Worm (Caenorhabditis elegans) whole organism, mixed stage, embryonic: ENCODE results near the gene EEED8.18.

ENCODE experiments used
- elt-3 ChIP-seq: fragments of 150-350 bp; optimal IDR thresholded peaks from 2 replicates; lab custom pipeline; 2014; ENCODE audit warnings: missing biosample characterization, missing genetic modification characterization
- mep-1 ChIP-seq: fragments of 150-350 bp; optimal IDR thresholded peaks from 2 replicates; lab custom pipeline; 2017; ENCODE audit warnings: missing biosample characterization, missing genetic modification reagents, missing genetic modification characterization, inconsistent platforms

DNA sequence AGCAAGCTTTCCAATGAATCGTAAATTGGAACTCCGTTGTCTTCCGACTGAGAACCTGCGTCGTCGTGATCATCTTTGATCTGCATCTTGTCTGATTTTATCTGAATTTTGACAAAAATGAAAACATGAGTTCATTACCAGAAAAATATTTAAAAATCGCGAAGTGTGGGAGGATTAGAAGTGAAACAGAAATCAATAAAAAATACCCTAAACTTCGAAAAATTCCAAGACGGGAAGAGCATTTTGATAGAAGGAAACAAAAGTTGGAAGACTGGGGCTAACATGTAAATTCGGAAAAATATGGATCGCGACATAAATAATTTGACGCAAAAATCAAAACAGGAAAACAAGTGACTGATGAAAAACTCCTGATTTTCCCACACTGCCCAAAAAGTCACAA, 13.2 kb upstream of the EEED8.18 start, which contains the start of gene F07F6.8:
- TF ChIP-seq elt-3 (no peak), mep-1 (tag; lab: Kevin White, UChicago) (no peak)
